Worm (Caenorhabditis elegans) whole organism, L1 larva: Measurements from ENCODE around the gene C16A3.5.

ENCODE experiments used
- C04F5.9 ChIP-seq: sonication (generic microtip); optimal IDR thresholded peaks from 2 replicates; lab custom pipeline; 2016; ENCODE audit warnings: missing genetic modification characterization, missing compliant biosample characterization
- F16B12.6 ChIP-seq: fragments of 150-350 bp; optimal IDR thresholded peaks from 2 replicates; lab custom pipeline; 2014; ENCODE audit warnings: missing biosample characterization, missing genetic modification characterization
- Y116A8C.19 ChIP-seq: sonication (generic microtip); optimal IDR thresholded peaks from 2 replicates; lab custom pipeline; 2016; ENCODE audit warnings: missing compliant biosample characterization, missing genetic modification characterization, borderline replicate concordance
- alr-1 ChIP-seq: fragments of 200-800 bp; sonication (Bioruptor generic); optimal IDR thresholded peaks from 2 replicates; lab custom pipeline; 2018; ENCODE audit warnings: borderline replicate concordance, mild to moderate bottlenecking, missing genetic modification characterization, missing compliant biosample characterization
- aly-2 ChIP-seq: fragments of 150-350 bp; optimal IDR thresholded peaks from 2 replicates; lab custom pipeline; 2014; ENCODE audit warnings: missing biosample characterization, missing genetic modification characterization
- blmp-1 ChIP-seq: fragments of 150-350 bp; optimal IDR thresholded peaks from 2 replicates; lab custom pipeline; 2014; ENCODE audit warnings: missing biosample characterization, missing genetic modification characterization
- ceh-8 ChIP-seq: fragments of 200-800 bp; sonication (Bioruptor generic); optimal IDR thresholded peaks from 2 replicates; lab custom pipeline; 2018; ENCODE audit warnings: mild to moderate bottlenecking, missing genetic modification characterization, moderate library complexity, missing compliant biosample characterization
- ceh-90 ChIP-seq: sonication (generic microtip); optimal IDR thresholded peaks from 2 replicates; lab custom pipeline; 2016; ENCODE audit warnings: missing genetic modification characterization, missing compliant biosample characterization
- ces-1 ChIP-seq: fragments of 150-350 bp; optimal IDR thresholded peaks from 2 replicates; lab custom pipeline; 2014; ENCODE audit warnings: missing biosample characterization, missing genetic modification reagents, missing genetic modification characterization
- dpl-1 ChIP-seq, 3 experiments: fragments of 150-350 bp in 2 of 3; sonication (generic microtip) in 1 of 3; optimal IDR thresholded peaks; 2 replicates each; lab custom pipeline; 2014 to 2017; ENCODE audit warnings: missing biosample characterization in 3 of 3, missing genetic modification characterization in 3 of 3, missing genetic modification reagents in 3 of 3
- dsc-1 ChIP-seq: sonication (generic microtip); optimal IDR thresholded peaks from 2 replicates; lab custom pipeline; 2016; ENCODE audit warnings: mild to moderate bottlenecking, missing genetic modification characterization, missing compliant biosample characterization
- efl-1 ChIP-seq, 4 experiments: fragments of 150-350 bp; optimal IDR thresholded peaks in 3 of 4; peaks in 1 of 4; 1 replicate in 1 of 4; 2 replicates in 3 of 4; lab custom pipeline; 2014; ENCODE audit warnings: missing biosample characterization in 2 of 4, missing genetic modification characterization in 2 of 4, missing genetic modification reagents in 2 of 4
- efl-3 ChIP-seq: fragments of 200-800 bp; sonication (Bioruptor generic); optimal IDR thresholded peaks from 2 replicates; lab custom pipeline; 2018; ENCODE audit warnings: mild to moderate bottlenecking, missing genetic modification characterization, missing compliant biosample characterization
- egl-27 ChIP-seq, 2 experiments: fragments of 150-350 bp in 1 of 2; sonication (generic microtip); optimal IDR thresholded peaks; 3 replicates each; lab custom pipeline; 2017 to 2018; ENCODE audit warnings: missing biosample characterization in 2 of 2, missing genetic modification characterization in 2 of 2, missing genetic modification reagents in 2 of 2
- ets-5 ChIP-seq: fragments of 200-800 bp; sonication (Bioruptor generic); IDR thresholded peaks from 2 replicates; pipeline ENCODE4 v1.3.6; 2022; ENCODE audit warnings: missing genetic modification characterization, missing compliant biosample characterization
- fkh-4 ChIP-seq: sonication (generic microtip); optimal IDR thresholded peaks from 2 replicates; lab custom pipeline; 2016; ENCODE audit warnings: missing compliant biosample characterization, missing genetic modification characterization, borderline replicate concordance
- fos-1 ChIP-seq: fragments of 150-350 bp; optimal IDR thresholded peaks from 2 replicates; lab custom pipeline; 2014; ENCODE audit warnings: missing biosample characterization, missing genetic modification characterization
- grh-1 ChIP-seq: fragments of 200-800 bp; sonication (Bioruptor generic); IDR thresholded peaks from 2 replicates; pipeline ENCODE4 v1.3.6; 2022; ENCODE audit warnings: missing genetic modification reagents, missing genetic modification characterization, missing compliant biosample characterization
- hlh-17 ChIP-seq: fragments of 200-800 bp; sonication (Bioruptor generic); optimal IDR thresholded peaks from 2 replicates; lab custom pipeline; 2018; ENCODE audit warnings: missing genetic modification characterization, mild to moderate bottlenecking, missing compliant biosample characterization, moderate library complexity, borderline replicate concordance
- hpl-2 ChIP-seq: fragments of 150-350 bp; optimal IDR thresholded peaks from 2 replicates; lab custom pipeline; 2014; ENCODE audit warnings: missing biosample characterization, missing genetic modification reagents, missing genetic modification characterization
- irx-1 ChIP-seq: sonication (generic microtip); optimal IDR thresholded peaks from 2 replicates; lab custom pipeline; 2016; ENCODE audit warnings: missing genetic modification characterization, missing compliant biosample characterization
- lin-13 ChIP-seq: fragments of 150-350 bp; optimal IDR thresholded peaks from 2 replicates; lab custom pipeline; 2014; ENCODE audit warnings: missing biosample characterization, missing genetic modification reagents, missing genetic modification characterization
- lin-14 ChIP-seq: fragments of 200-800 bp; sonication (Bioruptor generic); optimal IDR thresholded peaks from 2 replicates; lab custom pipeline; 2018; ENCODE audit warnings: mild to moderate bottlenecking, missing genetic modification characterization, moderate library complexity, missing compliant biosample characterization
- lin-35 ChIP-seq, 2 experiments: fragments of 150-350 bp; optimal IDR thresholded peaks; 2 replicates each; lab custom pipeline; 2014; ENCODE audit warnings: missing biosample characterization in 2 of 2, missing genetic modification characterization in 2 of 2, missing genetic modification reagents in 2 of 2
- lin-39 ChIP-seq: fragments of 150-350 bp; optimal IDR thresholded peaks from 2 replicates; lab custom pipeline; 2014; ENCODE audit warnings: missing biosample characterization, missing genetic modification reagents, missing genetic modification characterization
- lir-3 ChIP-seq: sonication (generic microtip); optimal IDR thresholded peaks from 2 replicates; lab custom pipeline; 2016; ENCODE audit warnings: mild to moderate bottlenecking, missing genetic modification characterization, moderate library complexity, missing compliant biosample characterization; ENCODE audit not compliant: poor library complexity
- lsy-2 ChIP-seq, 2 experiments: fragments of 150-350 bp; optimal IDR thresholded peaks; 2 replicates each; lab custom pipeline; 2014; ENCODE audit warnings: missing biosample characterization in 2 of 2, missing genetic modification characterization in 2 of 2
- mab-9 ChIP-seq: fragments of 200-800 bp; sonication (Bioruptor generic); IDR thresholded peaks from 2 replicates; pipeline ENCODE4 v1.3.6; 2022; ENCODE audit warnings: missing genetic modification reagents, missing genetic modification characterization, missing compliant biosample characterization
- mdl-1 ChIP-seq, 2 experiments: fragments of 150-350 bp; optimal IDR thresholded peaks; 2 replicates each; lab custom pipeline; 2014 to 2017; ENCODE audit warnings: missing biosample characterization in 2 of 2, missing genetic modification characterization in 2 of 2, inconsistent platforms in 1 of 2
- mep-1 ChIP-seq: fragments of 150-350 bp; optimal IDR thresholded peaks from 2 replicates; lab custom pipeline; 2014; ENCODE audit warnings: missing biosample characterization, missing genetic modification characterization
- nhr-12 ChIP-seq: sonication (generic microtip); optimal IDR thresholded peaks from 2 replicates; lab custom pipeline; 2017; ENCODE audit warnings: missing biosample characterization, missing genetic modification characterization
- nhr-19 ChIP-seq: fragments of 200-800 bp; sonication (Bioruptor generic); conservative IDR thresholded peaks from 2 replicates; pipeline ENCODE4 v1.3.6; 2022; ENCODE audit warnings: missing genetic modification characterization, missing compliant biosample characterization
- nhr-20 ChIP-seq: sonication (generic microtip); optimal IDR thresholded peaks from 2 replicates; lab custom pipeline; 2016; ENCODE audit warnings: mild to moderate bottlenecking, missing genetic modification characterization, missing compliant biosample characterization
- nhr-77 ChIP-seq: fragments of 150-350 bp; optimal IDR thresholded peaks from 2 replicates; lab custom pipeline; 2014; ENCODE audit warnings: missing biosample characterization, missing genetic modification characterization
- nhr-85 ChIP-seq: sonication (generic microtip); peaks from one replicate; lab custom pipeline; 2016; ENCODE audit warnings: missing genetic modification characterization, inconsistent platforms, missing compliant biosample characterization
- nhr-90 ChIP-seq: sonication (generic microtip); optimal IDR thresholded peaks from 2 replicates; lab custom pipeline; 2016; ENCODE audit warnings: mild to moderate bottlenecking, missing genetic modification characterization, missing compliant biosample characterization; ENCODE audit not compliant: poor library complexity
- pag-3 ChIP-seq: sonication (generic microtip); optimal IDR thresholded peaks from 2 replicates; lab custom pipeline; 2017; ENCODE audit warnings: missing genetic modification characterization, mild to moderate bottlenecking, missing compliant biosample characterization, antibody characterized with exemption, borderline replicate concordance; ENCODE audit not compliant: insufficient read depth
- pax-3 ChIP-seq: fragments of 200-800 bp; sonication (Bioruptor generic); optimal IDR thresholded peaks from 2 replicates; lab custom pipeline; 2018; ENCODE audit warnings: mild to moderate bottlenecking, missing genetic modification characterization, moderate library complexity, missing compliant biosample characterization
- pqm-1 ChIP-seq: sonication (generic microtip); optimal IDR thresholded peaks from 3 replicates; lab custom pipeline; 2017; ENCODE audit warnings: missing biosample characterization, missing genetic modification characterization
- rnt-1 ChIP-seq: sonication (generic microtip); optimal IDR thresholded peaks from 2 replicates; lab custom pipeline; 2016; ENCODE audit warnings: mild to moderate bottlenecking, missing genetic modification characterization, moderate library complexity, missing compliant biosample characterization
- skn-1 ChIP-seq: fragments of 150-350 bp; optimal IDR thresholded peaks from 2 replicates; lab custom pipeline; 2014; ENCODE audit warnings: missing biosample characterization, missing genetic modification characterization
- snu-23 ChIP-seq: sonication (generic microtip); optimal IDR thresholded peaks from 2 replicates; lab custom pipeline; 2016; ENCODE audit warnings: missing genetic modification characterization, missing compliant biosample characterization
- unc-62 ChIP-seq: fragments of 150-350 bp; optimal IDR thresholded peaks from 2 replicates; lab custom pipeline; 2014; ENCODE audit warnings: missing biosample characterization, missing genetic modification reagents, missing genetic modification characterization
- vab-15 ChIP-seq: sonication (generic microtip); optimal IDR thresholded peaks from 2 replicates; lab custom pipeline; 2017; ENCODE audit warnings: missing genotype, mild to moderate bottlenecking, missing genetic modification characterization, missing compliant biosample characterization
- xbp-1 ChIP-seq: sonication (generic microtip); optimal IDR thresholded peaks from 2 replicates; lab custom pipeline; 2016; ENCODE audit warnings: missing genetic modification characterization, missing compliant biosample characterization
- zag-1 ChIP-seq: fragments of 150-350 bp; optimal IDR thresholded peaks from 2 replicates; lab custom pipeline; 2014; ENCODE audit warnings: missing biosample characterization, missing genetic modification characterization
- ztf-11 ChIP-seq, 2 experiments: sonication (generic microtip); optimal IDR thresholded peaks; 2 replicates each; lab custom pipeline; 2016 to 2017; ENCODE audit warnings: missing genetic modification characterization in 2 of 2, missing biosample characterization in 1 of 2, missing compliant biosample characterization in 1 of 2

Gene C16A3.5

ce11 chrIII:6358704-6359103 lies 21.9 kb upstream of the C16A3.5 start (continued):
- no peak for TF ChIP-seq lin-13
- no peak for TF ChIP-seq lin-35 (GFP tag; optimal IDR thresholded peaks at IDR 0.05; lab: Kevin White, UChicago)
- TF ChIP-seq egl-27 (tag; optimal IDR thresholded peaks at IDR 0.05; lab: Kevin White, UChicago): no peak
- no peak for TF ChIP-seq pax-3 (tag; lab: Kevin White, UChicago)
- no peak for TF ChIP-seq Y116A8C.19
- TF ChIP-seq nhr-12 (tag; lab: Kevin White, UChicago): no peak
- no peak for TF ChIP-seq ceh-8 (GFP tag; lab: Kevin White, UChicago)
- peak; percentile 30 for TF ChIP-seq snu-23 (GFP tag; lab: Kevin White, UChicago)
- TF ChIP-seq zag-1: no peak
- TF ChIP-seq efl-1 (optimal IDR thresholded peaks at IDR 0.05; lab: Kevin White, UChicago): no peak
- TF ChIP-seq efl-1 (GFP tag; optimal IDR thresholded peaks at IDR 0.05 in 1 of 2; lab: Kevin White, UChicago): peak in 1 of 2 experiments; percentile 6
- no peak for TF ChIP-seq vab-15 (tag; lab: Kevin White, UChicago)
- TF ChIP-seq blmp-1 (tag; lab: Kevin White, UChicago): peak; percentile 94
- no peak for TF ChIP-seq xbp-1 (tag; lab: Kevin White, UChicago)
- TF ChIP-seq skn-1 (tag; lab: Kevin White, UChicago): no peak
- TF ChIP-seq alr-1 (tag; lab: Kevin White, UChicago): no peak
- no peak for TF ChIP-seq lir-3 (tag; lab: Kevin White, UChicago)

- no peak for TF ChIP-seq nhr-90
- TF ChIP-seq fkh-4 (tag; lab: Kevin White, UChicago): peak; percentile 27
- no peak for TF ChIP-seq F16B12.6 (tag; lab: Kevin White, UChicago)
- TF ChIP-seq aly-2 (tag; lab: Kevin White, UChicago): no peak
- TF ChIP-seq irx-1 (tag; lab: Kevin White, UChicago): no peak
- TF ChIP-seq nhr-77 (tag; lab: Kevin White, UChicago): no peak
- TF ChIP-seq hlh-17 (GFP tag; lab: Kevin White, UChicago): no peak
- no peak for TF ChIP-seq mep-1
- TF ChIP-seq unc-62 (GFP tag; lab: Kevin White, UChicago): no peak
- TF ChIP-seq lin-35 (GFP tag; optimal IDR thresholded peaks at IDR 0.05; lab: Kevin White, UChicago): peak in 1 of 2 experiments; percentile 5
- peak; percentile 12 for TF ChIP-seq rnt-1 (tag; lab: Kevin White, UChicago)
- no peak for TF ChIP-seq dpl-1 (GFP tag; optimal IDR thresholded peaks at IDR 0.05; lab: Kevin White, UChicago)
- peak; percentile 27 for TF ChIP-seq pag-3
- no peak for TF ChIP-seq C04F5.9
- no peak for TF ChIP-seq grh-1
- no peak for TF ChIP-seq ceh-90 (tag; lab: Kevin White, UChicago)
- no peak for TF ChIP-seq nhr-20 (tag; lab: Kevin White, UChicago)
- TF ChIP-seq lin-14: peak; percentile 21
- TF ChIP-seq ztf-11 (tag; optimal IDR thresholded peaks at IDR 0.05; lab: Kevin White, UChicago): no peak
- TF ChIP-seq fos-1: no peak
- TF ChIP-seq nhr-85 (tag; lab: Kevin White, UChicago): peak; percentile 70
- no peak for TF ChIP-seq zag-1
- TF ChIP-seq blmp-1 (tag; lab: Kevin White, UChicago): peak; percentile 83
- TF ChIP-seq mdl-1 (tag; optimal IDR thresholded peaks at IDR 0.05; lab: Kevin White, UChicago): peak in 1 of 2 experiments; percentile 16
- TF ChIP-seq lsy-2 (tag; optimal IDR thresholded peaks at IDR 0.05; lab: Kevin White, UChicago): no peak
- TF ChIP-seq efl-3 (GFP tag; lab: Kevin White, UChicago): no peak
- TF ChIP-seq efl-1 (optimal IDR thresholded peaks at IDR 0.05; lab: Kevin White, UChicago): no peak
- peak in 1 of 2 experiments; percentile 82 for TF ChIP-seq efl-1 (GFP tag; optimal IDR thresholded peaks at IDR 0.05 in 1 of 2; lab: Kevin White, UChicago)
- TF ChIP-seq mab-9 (GFP tag; lab: Robert Waterston, UW): no peak
- TF ChIP-seq ces-1 (GFP tag; lab: Kevin White, UChicago): no peak
- TF ChIP-seq hpl-2: no peak
- TF ChIP-seq nhr-12 (tag; lab: Kevin White, UChicago): no peak
- no peak for TF ChIP-seq lin-39 (tag; lab: Kevin White, UChicago)
- TF ChIP-seq nhr-19 (GFP tag; lab: Robert Waterston, UW): 0 out of 2 replicates have a peak, but pooled peaks have one; percentile 5
- no peak for TF ChIP-seq egl-27 (tag; optimal IDR thresholded peaks at IDR 0.05; lab: Kevin White, UChicago)
- peak; percentile 53 for TF ChIP-seq dsc-1 (tag; lab: Kevin White, UChicago)
- TF ChIP-seq pqm-1 (tag; lab: Kevin White, UChicago): no peak
- TF ChIP-seq ets-5 (GFP tag; lab: Robert Waterston, UW): no peak
These were observed 21.3 kb upstream of the C16A3.5 start for ce11 chrIII:6359171-6359854.
